Worm (Caenorhabditis elegans): ENCODE results near the gene emb-9.

emb-9 gene

ce11 chrIII:9359060-9359459 lies 14.8 kb upstream of the emb-9 start, which contains the start of gene K04H4.5:
K04H4.5 (plus strand) TSS chrIII:9359360.
- no peak for TF ChIP-seq lin-13 (tag; optimal IDR thresholded peaks at IDR 0.05)
- no peak for TF ChIP-seq elt-1 (tag; optimal IDR thresholded peaks at IDR 0.05; ENCODE audit: borderline replicate concordance, insufficient read depth)
- no peak for TF ChIP-seq unc-120 (tag; optimal IDR thresholded peaks at IDR 0.05; ENCODE audit: poor library complexity, severe bottlenecking)
- TF ChIP-seq ces-1 (GFP tag; optimal IDR thresholded peaks at IDR 0.05), result no peak
- no peak for TF ChIP-seq hlh-1 (tag; optimal IDR thresholded peaks at IDR 0.05)
- TF ChIP-seq ceh-43 (GFP tag; optimal IDR thresholded peaks at IDR 0.05), result no peak
- TF ChIP-seq mab-5 (tag; optimal IDR thresholded peaks at IDR 0.05), result no peak
- TF ChIP-seq elt-3 (tag; optimal IDR thresholded peaks at IDR 0.05), result no peak
- TF ChIP-seq unc-39 (tag; optimal IDR thresholded peaks at IDR 0.05), result no peak
- TF ChIP-seq nhr-28 (tag; optimal IDR thresholded peaks at IDR 0.05), result no peak
- TF ChIP-seq sem-2 (GFP tag; optimal IDR thresholded peaks at IDR 0.05), result no peak
- no peak for TF ChIP-seq bed-3 (GFP tag; optimal IDR thresholded peaks at IDR 0.05)
- TF ChIP-seq lsy-2 (tag; optimal IDR thresholded peaks at IDR 0.05), result no peak

DNA sequence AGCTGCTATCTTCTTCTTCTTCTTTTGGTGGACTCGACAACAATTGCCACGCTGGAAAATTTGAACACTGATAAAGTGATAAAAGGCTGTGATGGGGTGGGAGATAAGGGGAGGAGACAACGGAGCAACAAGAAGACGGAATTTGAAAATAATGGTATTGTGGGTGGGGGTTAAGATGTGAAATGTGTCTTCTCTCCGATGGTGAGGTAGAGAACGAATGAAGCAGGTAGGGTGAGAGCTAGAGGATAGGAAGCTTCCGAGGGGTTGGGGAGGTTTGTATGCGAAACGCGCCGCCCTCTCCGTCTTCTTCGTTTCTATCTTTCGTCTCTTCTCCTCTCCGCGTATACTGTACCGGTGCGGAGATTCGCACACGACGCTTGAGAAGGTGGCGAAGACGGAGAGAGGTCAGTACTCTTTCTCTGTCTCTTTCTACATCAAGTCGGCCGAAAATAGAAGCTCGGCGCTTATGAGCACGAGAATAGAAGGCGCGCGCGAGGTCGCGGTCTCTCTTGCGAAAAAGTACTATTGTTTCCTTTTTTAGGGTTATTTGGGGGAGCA lies 11.2 kb upstream of the emb-9 start, which contains the start of gene chtb-1:
Gene chtb-1 (minus strand): TSS at position 51 of the 558 bp plus-strand sequence.
- TF ChIP-seq M03D4.4 (tag; optimal IDR thresholded peaks at IDR 0.05) (no peak), ces-1 (GFP tag; optimal IDR thresholded peaks at IDR 0.05) (no peak), ceh-39 (tag; optimal IDR thresholded peaks at IDR 0.05) (no peak), ceh-83 (GFP tag; optimal IDR thresholded peaks at IDR 0.05) (no peak), mls-2 (tag; optimal IDR thresholded peaks at IDR 0.05) (no peak), elt-1 (tag; optimal IDR thresholded peaks at IDR 0.05; ENCODE audit: borderline replicate concordance, insufficient read depth) (no peak), drap-1 (GFP tag; optimal IDR thresholded peaks at IDR 0.05) (no peak), lin-32 (GFP tag; optimal IDR thresholded peaks at IDR 0.05) (no peak), blmp-1 (tag; optimal IDR thresholded peaks at IDR 0.05) (no peak), unc-120 (tag; optimal IDR thresholded peaks at IDR 0.05; ENCODE audit: poor library complexity, severe bottlenecking) (no peak)

DNA sequence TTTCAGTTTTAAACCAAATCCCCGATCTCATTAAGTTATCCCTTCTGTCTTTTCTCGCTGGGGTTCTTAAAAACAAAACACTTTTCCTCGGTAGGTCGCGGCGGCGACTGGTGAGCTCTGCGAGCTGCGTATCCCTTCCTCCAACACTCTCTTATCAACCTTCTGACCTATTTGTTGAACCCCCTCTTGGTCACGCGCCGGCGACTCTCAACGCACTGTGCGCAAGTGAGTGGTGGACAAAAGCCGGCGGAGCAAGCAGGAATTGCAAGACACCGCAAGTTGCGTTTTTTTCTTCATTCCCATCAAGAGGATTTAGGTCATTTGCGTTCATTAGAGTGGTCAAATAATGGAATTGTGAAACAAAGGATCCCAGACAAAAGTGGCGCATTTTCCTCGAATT lies 9.6 kb upstream of the emb-9 start:
- TF ChIP-seq unc-120 (tag; optimal IDR thresholded peaks at IDR 0.05; ENCODE audit: poor library complexity, severe bottlenecking) (no peak), ham-2 (GFP tag; optimal IDR thresholded peaks at IDR 0.05) (no peak), sem-2 (GFP tag; optimal IDR thresholded peaks at IDR 0.05) (no peak), lin-32 (GFP tag; optimal IDR thresholded peaks at IDR 0.05) (no peak), pha-4 (tag; optimal IDR thresholded peaks at IDR 0.05) (peak; percentile 34), mab-5 (tag; optimal IDR thresholded peaks at IDR 0.05) (no peak)

- TF ChIP-seq unc-62 (GFP tag; optimal IDR thresholded peaks at IDR 0.05) (peak; percentile 24), hlh-1 (tag; optimal IDR thresholded peaks at IDR 0.05) (peak; percentile 91), mep-1 (tag; optimal IDR thresholded peaks at IDR 0.05) (no peak), flh-1 (GFP tag; optimal IDR thresholded peaks at IDR 0.05) (no peak)
Observed at ce11 chrIII:9346722-9347121, 2.5 kb upstream of the emb-9 start.

- peak; percentile 99 for TF ChIP-seq hlh-1 (tag; optimal IDR thresholded peaks at IDR 0.05)
- no peak for TF ChIP-seq snpc-4 (tag; optimal IDR thresholded peaks at IDR 0.05)
- peak; percentile 98 for TF ChIP-seq unc-62 (GFP tag; optimal IDR thresholded peaks at IDR 0.05)
Observed at ce11 chrIII:9346114-9346513, 1.9 kb upstream of the emb-9 start.

ce11 chrIII:9340025-9340424 lies 4.2 kb downstream of the emb-9 start:
- TF ChIP-seq lsy-2 (tag; optimal IDR thresholded peaks at IDR 0.05) (no peak), nhr-76 (tag; optimal IDR thresholded peaks at IDR 0.05) (no peak), nhr-12 (tag; optimal IDR thresholded peaks at IDR 0.05) (no peak), elt-1 (tag; optimal IDR thresholded peaks at IDR 0.05; ENCODE audit: borderline replicate concordance, insufficient read depth) (no peak), M03D4.4 (tag; optimal IDR thresholded peaks at IDR 0.05) (no peak), ces-1 (GFP tag; optimal IDR thresholded peaks at IDR 0.05) (no peak), lin-13 (tag; optimal IDR thresholded peaks at IDR 0.05) (no peak), snpc-4 (tag; optimal IDR thresholded peaks at IDR 0.05) (no peak), ztf-11 (tag; optimal IDR thresholded peaks at IDR 0.05) (no peak), pha-4 (tag; optimal IDR thresholded peaks at IDR 0.05) (no peak), mep-1 (tag; optimal IDR thresholded peaks at IDR 0.05) (no peak)
